Fruit fly (Drosophila melanogaster): ENCODE results near the gene CG1677.

CG1677 gene

dm6 chrX:7334801-7335176 lies 70.8 kb downstream of the CG1677 start (continued):
- TF ChIP-seq Lim3 (GFP tag; IDR thresholded peaks at IDR 0.05) (no peak), hb (GFP tag; IDR thresholded peaks at IDR 0.05; ENCODE audit: partially characterized antibody) (no peak), bigmax (GFP tag; optimal IDR thresholded peaks at IDR 0.05) (no peak), Neu2 (GFP tag; optimal IDR thresholded peaks at IDR 0.05; ENCODE audit: borderline replicate concordance) (no peak), CG15479 (GFP tag; optimal IDR thresholded peaks at IDR 0.05) (no peak), nau (GFP tag; optimal IDR thresholded peaks at IDR 0.05) (no peak), kni (GFP tag; optimal IDR thresholded peaks at IDR 0.05) (no peak), CG34422 (GFP tag; IDR thresholded peaks at IDR 0.05) (peak; percentile 53; the same call in 2 of the 3 replicates), CG18476 (GFP tag; optimal IDR thresholded peaks at IDR 0.05) (no peak), lilli (GFP tag; optimal IDR thresholded peaks at IDR 0.05) (no peak), pzg (GFP tag; optimal IDR thresholded peaks at IDR 0.05) (no peak), CG15514 (GFP tag; optimal IDR thresholded peaks at IDR 0.05) (peak; percentile 64), ro (GFP tag; IDR thresholded peaks at IDR 0.05) (no peak), YL-1 (GFP tag; optimal IDR thresholded peaks at IDR 0.05) (no peak), crol (GFP tag; IDR thresholded peaks at IDR 0.05) (no peak), CG8944 (GFP tag; optimal IDR thresholded peaks at IDR 0.05) (no peak), CG12659 (GFP tag; optimal IDR thresholded peaks at IDR 0.05) (peak; percentile 72), Hsf (GFP tag; optimal IDR thresholded peaks at IDR 0.05) (peak; percentile 2), odd (GFP tag; optimal IDR thresholded peaks at IDR 0.05) (peak; percentile 69), CG9609 (GFP tag; optimal IDR thresholded peaks at IDR 0.05) (no peak), ranshi (GFP tag; IDR thresholded peaks at IDR 0.05) (peak; percentile 72), CG10565 (GFP tag; optimal IDR thresholded peaks at IDR 0.05) (no peak), Mad (GFP tag; optimal IDR thresholded peaks at IDR 0.05) (no peak), Ptx1 (GFP tag; IDR thresholded peaks at IDR 0.05) (peak; percentile 86), CG7357 (GFP tag; IDR thresholded peaks at IDR 0.05) (0 out of 3 replicates have a peak, but pooled peaks have one; percentile 40), Hand (GFP tag; optimal IDR thresholded peaks at IDR 0.05) (peak; percentile 63), Nf-YA (GFP tag; IDR thresholded peaks at IDR 0.05) (no peak), tna (GFP tag; IDR thresholded peaks at IDR 0.05; ENCODE audit: partially characterized antibody) (no peak), CG11456 (GFP tag; IDR thresholded peaks at IDR 0.05) (peak; percentile 59; the same call in 1 of the 3 replicates), Dp (GFP tag; optimal IDR thresholded peaks at IDR 0.05) (no peak), CG1603 (tag; optimal IDR thresholded peaks at IDR 0.05) (peak; percentile 24), CG1792 (GFP tag; optimal IDR thresholded peaks at IDR 0.05) (no peak), CG10431 (GFP tag; optimal IDR thresholded peaks at IDR 0.05) (peak; percentile 60), Usf (GFP tag; optimal IDR thresholded peaks at IDR 0.05) (no peak), CG10274 (GFP tag; optimal IDR thresholded peaks at IDR 0.05) (peak; percentile 24), CG6654 (GFP tag; optimal IDR thresholded peaks at IDR 0.05) (no peak), CG8359 (GFP tag; optimal IDR thresholded peaks at IDR 0.05; ENCODE audit: borderline replicate concordance) (no peak), CG7963 (GFP tag; IDR thresholded peaks at IDR 0.05; ENCODE audit: partially characterized antibody) (no peak), Taf1 (GFP tag; IDR thresholded peaks at IDR 0.05) (peak; percentile 55; the same call in 1 of the 2 replicates), amos (GFP tag; IDR thresholded peaks at IDR 0.05; ENCODE audit: partially characterized antibody) (no peak), Oli (tag; optimal IDR thresholded peaks at IDR 0.05) (peak; percentile 78), CG16863 (GFP tag; optimal IDR thresholded peaks at IDR 0.05) (no peak), tx (GFP tag; optimal IDR thresholded peaks at IDR 0.05) (no peak), CG7928 (GFP tag; optimal IDR thresholded peaks at IDR 0.05) (no peak), CG6272 (GFP tag; IDR thresholded peaks at IDR 0.05) (peak; percentile 53; the same call in 1 of the 2 replicates), CG17186 (GFP tag; optimal IDR thresholded peaks at IDR 0.05) (no peak), ap (GFP tag; IDR thresholded peaks at IDR 0.05) (peak; percentile 46), CG1529 (GFP tag; optimal IDR thresholded peaks at IDR 0.05) (peak; percentile 51), CG4730 (GFP tag; IDR thresholded peaks at IDR 0.05) (peak; percentile 43; the same call in 1 of the 2 replicates), CG14860 (GFP tag; IDR thresholded peaks at IDR 0.05; ENCODE audit: partially characterized antibody) (no peak)

All from whole organism, embryonic.